Fruit fly (Drosophila melanogaster): ENCODE data around the gene ND-B14.5AL.

dm6 chr3L:22572272-22572671 lies 33.9 kb upstream of the ND-B14.5AL start:
- TF ChIP-seq CG9705 (GFP tag; optimal IDR thresholded peaks at IDR 0.05) (no peak), fru (GFP tag; optimal IDR thresholded peaks at IDR 0.05) (no peak), Hnf4 (GFP tag; optimal IDR thresholded peaks at IDR 0.05) (no peak), dl (GFP tag; optimal IDR thresholded peaks at IDR 0.05; ENCODE audit: insufficient read depth in 1 of 2, partially characterized antibody in 2 of 2) (no peak), Dif (GFP tag; optimal IDR thresholded peaks at IDR 0.05; ENCODE audit: partially characterized antibody) (no peak), sage (GFP tag; optimal IDR thresholded peaks at IDR 0.05) (no peak), psq (GFP tag; optimal IDR thresholded peaks at IDR 0.05) (no peak), dmrt93B (GFP tag; optimal IDR thresholded peaks at IDR 0.05) (no peak), Hr78 (GFP tag; optimal IDR thresholded peaks at IDR 0.05) (no peak), jim (GFP tag; optimal IDR thresholded peaks at IDR 0.05) (no peak), Myc (optimal IDR thresholded peaks at IDR 0.05) (no peak), CG32264 (GFP tag; optimal IDR thresholded peaks at IDR 0.05) (no peak)
